Fruit fly (Drosophila melanogaster): ENCODE measurements around the gene CG42259.
A peak's percentile ranks its signal among the peaks of the same experiment; 100 is the strongest.

CG42259 gene

DNA sequence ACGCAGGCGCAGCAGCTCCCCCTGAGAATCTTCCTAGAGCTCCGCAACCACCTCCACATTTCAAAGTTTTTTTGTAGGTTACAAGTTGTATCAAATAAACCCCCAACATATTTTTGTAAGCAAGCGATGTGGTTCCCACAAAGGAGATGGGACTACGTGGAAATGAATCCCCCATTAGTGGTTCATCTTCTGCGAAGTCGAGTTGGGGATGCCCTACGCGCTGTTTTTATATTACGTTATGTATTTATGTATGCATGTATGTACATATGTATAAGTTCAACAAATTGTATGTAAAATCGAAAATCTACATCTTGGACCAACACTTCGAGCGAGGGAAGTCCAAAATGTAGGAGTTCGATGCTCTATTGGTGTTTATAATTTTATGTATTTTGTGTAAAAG is at the start of gene CG42259:
Gene CG42259, plus strand, starts transcription at position 301 of the 400 bp plus-strand sequence.
- TF ChIP-seq CG17801 (GFP tag; optimal IDR thresholded peaks at IDR 0.05; ENCODE audit: partially characterized antibody): no peak

DNA sequence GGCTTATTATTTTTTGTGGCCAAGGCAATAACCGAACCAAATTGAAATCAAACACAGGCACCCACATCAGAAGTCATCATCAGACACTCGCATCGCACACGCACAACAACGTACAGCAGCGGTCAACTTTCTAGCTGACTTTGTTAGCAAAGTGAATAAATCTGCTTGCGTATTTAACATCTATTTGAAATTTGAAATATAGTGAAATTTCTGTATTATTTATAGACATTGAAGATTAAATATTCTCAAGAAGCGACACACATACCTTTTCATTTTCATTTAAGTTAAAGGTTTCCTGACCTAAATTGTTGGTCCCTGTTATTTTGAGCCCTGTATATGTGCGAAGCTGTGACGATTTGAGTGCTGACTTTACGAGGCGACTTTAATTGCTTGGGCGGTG is 47.1 kb upstream of the CG42259 start:
- no peak for TF ChIP-seq CG17801 (GFP tag; optimal IDR thresholded peaks at IDR 0.05; ENCODE audit: partially characterized antibody)

DNA sequence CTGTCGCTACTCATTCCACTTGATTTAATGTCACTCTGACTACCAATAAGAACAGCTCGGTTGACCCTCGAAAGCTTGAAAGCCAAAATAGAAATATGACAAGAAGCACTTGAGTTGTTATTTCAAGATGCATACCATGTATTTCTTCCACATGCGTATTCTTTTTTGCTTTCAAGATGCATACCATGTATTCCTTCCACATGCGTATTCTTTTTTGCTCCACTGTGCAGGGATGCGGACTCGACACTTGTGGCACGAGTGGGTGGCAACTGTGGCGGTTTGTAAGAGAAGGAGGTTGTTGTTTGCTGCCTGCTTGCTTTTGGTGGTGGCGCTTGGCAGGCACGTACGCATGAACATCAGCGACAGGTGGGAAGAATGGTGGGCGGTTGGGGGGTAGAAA is 39.8 kb upstream of the CG42259 start:
- TF ChIP-seq CG17801 (GFP tag; optimal IDR thresholded peaks at IDR 0.05; ENCODE audit: partially characterized antibody): no peak

DNA sequence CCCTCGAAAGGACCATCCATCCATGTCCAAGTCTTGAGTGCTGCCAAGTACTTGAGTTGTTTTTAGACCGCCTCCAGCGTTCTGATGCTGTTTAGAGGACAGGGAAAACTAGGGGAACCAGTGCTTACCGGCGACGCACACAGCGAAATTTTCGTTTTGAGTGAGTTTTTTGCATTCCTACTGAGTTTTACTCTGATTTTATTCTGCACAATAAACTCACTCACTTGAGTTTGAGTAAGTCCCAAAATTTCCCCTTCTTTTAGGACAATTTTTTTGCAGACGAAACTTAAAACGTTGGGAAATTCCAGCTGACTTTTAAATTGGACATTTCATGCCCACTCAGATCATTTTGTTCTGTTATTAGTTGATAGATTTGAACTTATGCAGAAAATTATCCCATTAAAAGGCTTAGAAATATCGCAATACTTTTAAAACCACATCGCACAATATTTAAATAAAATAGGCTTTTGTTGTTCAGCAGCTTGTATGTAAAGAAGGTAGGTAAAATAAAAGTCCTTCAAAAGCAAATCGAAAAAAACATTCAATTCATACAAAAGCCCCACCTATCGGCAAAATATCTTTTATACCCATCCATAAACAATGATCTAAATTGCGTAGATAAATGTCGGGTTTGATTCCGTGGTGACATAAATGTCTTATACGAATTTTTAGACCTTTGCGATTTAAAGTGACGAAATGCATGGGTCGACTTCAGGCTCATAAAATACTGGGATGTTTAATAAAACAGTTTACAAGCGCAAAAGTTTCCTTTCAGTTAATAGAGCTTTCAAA is 36.4 kb upstream of the CG42259 start:
- TF ChIP-seq CG17801 (GFP tag; optimal IDR thresholded peaks at IDR 0.05; ENCODE audit: partially characterized antibody): no peak

DNA sequence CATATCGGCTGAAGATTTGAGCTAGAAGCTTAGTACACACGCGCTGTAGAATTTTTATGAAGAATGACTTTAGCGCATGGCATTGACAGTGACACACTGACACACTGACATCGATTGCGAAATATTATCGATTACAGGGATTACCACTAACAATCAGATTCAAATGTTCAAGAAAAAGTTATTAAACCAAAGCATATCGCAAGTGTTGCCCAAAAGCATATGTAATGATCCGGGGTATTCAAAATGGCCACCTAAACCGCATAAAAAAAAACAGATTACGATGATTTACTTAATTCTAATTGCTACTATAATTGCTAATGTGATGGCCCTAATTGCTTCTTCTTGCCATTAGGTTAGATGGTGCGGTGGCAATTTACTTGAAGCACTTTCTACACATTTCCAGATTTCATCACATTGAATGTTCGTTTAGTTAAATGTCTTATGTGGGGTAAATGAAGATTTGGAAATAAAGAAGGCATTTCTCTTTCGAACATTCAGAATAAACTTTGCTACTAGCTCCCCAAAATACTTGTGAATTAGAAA is 34.4 kb upstream of the CG42259 start, which contains the start of the genes TfIIA-S-2 and CG14631:
Gene TfIIA-S-2, minus strand, starts transcription at position 101 of the 543 bp plus-strand sequence.
Gene CG14631, plus strand, starts transcription at position 493 of the 543 bp plus-strand sequence.
- TF ChIP-seq CG17801 (GFP tag; optimal IDR thresholded peaks at IDR 0.05; ENCODE audit: partially characterized antibody): no peak

DNA sequence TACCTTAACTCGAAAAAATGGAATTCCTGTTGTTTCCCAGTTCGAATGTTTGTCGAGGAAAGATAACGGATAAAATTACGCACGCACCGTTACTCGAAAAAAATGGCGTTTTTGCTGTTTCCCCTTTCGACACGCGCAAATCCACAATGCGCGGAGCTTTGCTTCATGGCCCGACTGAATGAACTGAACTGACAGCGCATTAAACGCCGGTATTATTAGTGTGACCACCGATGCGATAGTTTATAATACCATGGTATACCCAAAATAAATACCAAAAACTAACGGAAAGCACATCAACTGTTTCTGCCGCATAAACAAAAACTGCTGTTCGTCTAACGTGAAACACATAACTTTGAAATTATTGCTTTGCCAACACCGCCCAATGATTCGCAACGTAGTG is 19.5 kb upstream of the CG42259 start, which contains the start of the genes CG32814, CG11638 and CG3021:
Gene CG32814, minus strand, starts transcription at position 190 of the 400 bp plus-strand sequence.
Gene CG11638, minus strand, starts transcription at position 193 of the 400 bp plus-strand sequence.
Gene CG3021, plus strand, starts transcription at position 281 of the 400 bp plus-strand sequence.
- TF ChIP-seq CG17801 (GFP tag; optimal IDR thresholded peaks at IDR 0.05; ENCODE audit: partially characterized antibody): peak; percentile 63

DNA sequence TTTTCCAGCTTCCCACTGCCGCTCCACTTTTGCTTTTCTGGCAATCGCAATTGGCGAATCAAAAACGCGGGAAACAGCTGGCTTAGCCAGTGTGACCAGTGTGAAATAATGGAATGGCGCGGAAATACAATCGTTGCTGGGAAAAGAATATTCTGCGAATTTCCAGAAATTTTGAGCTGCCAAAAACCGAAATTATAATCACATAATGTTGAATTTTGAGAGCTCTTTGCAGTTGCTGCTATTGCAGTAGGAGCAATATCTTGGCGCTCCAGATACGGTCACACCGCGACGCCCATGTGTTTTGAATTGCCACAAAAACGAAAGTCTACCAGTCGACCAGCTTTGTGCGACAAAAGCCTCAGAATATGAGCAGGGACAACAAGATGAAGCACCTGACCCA is 15.5 kb upstream of the CG42259 start, which contains the start of the genes Cdc45 and Rpp21:
Gene Cdc45, minus strand, starts transcription at position 79 of the 400 bp plus-strand sequence.
Gene Rpp21, plus strand, starts transcription at position 281 of the 400 bp plus-strand sequence.
- peak; percentile 13 for TF ChIP-seq CG17801 (GFP tag; optimal IDR thresholded peaks at IDR 0.05; ENCODE audit: partially characterized antibody)

DNA sequence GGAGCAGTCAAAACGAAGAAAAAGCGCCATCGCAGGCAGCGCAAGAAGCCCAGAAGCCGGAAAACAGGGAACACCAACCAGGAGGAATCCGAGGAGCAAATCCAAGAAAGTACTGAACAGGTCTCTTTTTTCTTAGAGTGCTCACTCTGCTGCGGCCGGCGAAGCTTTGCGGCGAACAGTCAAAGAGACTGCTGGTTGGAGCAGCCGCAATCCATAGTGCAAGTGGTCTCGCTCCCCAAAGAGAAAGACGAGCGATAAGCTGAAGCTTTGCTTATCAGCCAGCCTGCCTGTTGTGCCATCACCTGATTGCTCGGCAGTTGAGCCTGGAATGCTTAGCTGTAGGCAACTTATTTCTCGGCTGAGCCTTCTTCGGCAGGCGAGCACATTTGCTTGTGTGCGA is 14.8 kb upstream of the CG42259 start, which contains the start of gene CG14630:
Gene CG14630, plus strand, starts transcription at position 301 of the 400 bp plus-strand sequence.
- no peak for TF ChIP-seq CG17801 (GFP tag; optimal IDR thresholded peaks at IDR 0.05; ENCODE audit: partially characterized antibody)

DNA sequence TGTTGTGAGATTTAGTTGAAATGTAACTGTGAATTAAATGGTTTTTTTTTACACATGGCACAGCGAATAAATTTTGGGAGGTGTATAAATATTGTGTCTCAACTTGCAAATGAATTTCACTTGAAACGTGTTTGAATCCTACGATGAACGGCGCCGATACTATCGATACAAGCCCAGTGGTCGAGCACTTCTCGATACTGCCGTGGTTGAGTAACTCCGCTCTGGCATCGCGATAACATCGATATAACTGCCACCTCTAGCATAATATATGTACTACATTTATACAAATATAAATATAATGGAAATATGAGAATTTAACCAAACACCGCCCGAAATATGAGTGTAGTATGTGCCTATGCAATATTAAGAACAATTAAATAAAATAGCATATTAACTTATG is 13.0 kb upstream of the CG42259 start:
- TF ChIP-seq CG17801 (GFP tag; optimal IDR thresholded peaks at IDR 0.05; ENCODE audit: partially characterized antibody): peak; percentile 22

DNA sequence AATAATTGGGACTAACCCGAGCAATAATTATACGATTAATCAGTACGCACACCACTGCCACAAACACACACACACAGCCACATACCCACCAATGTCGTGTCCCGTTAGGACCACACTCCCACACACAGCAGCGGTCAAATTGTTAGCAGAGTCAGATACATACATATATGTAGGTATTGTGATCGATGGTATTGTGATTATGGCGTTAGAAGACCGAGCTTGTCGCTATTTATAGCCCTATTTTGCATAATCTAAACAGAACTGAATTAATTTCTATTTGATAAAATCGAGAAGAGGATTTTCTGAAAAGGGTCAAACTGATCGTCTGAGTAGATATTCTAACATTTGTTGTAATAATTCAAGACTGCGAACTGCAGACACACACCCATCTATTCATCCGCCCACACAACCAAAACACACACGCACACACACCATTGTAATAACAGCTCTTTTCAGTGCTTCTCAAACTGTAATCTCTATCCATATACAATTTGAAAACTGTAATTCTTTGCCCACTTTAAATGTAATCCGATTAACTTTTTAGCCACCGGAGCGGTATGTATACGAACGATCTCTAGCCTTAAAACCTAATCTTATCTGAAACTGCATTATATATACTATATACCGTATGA is 4.5 kb upstream of the CG42259 start:
- no peak for TF ChIP-seq CG17801 (GFP tag; optimal IDR thresholded peaks at IDR 0.05; ENCODE audit: partially characterized antibody)

DNA sequence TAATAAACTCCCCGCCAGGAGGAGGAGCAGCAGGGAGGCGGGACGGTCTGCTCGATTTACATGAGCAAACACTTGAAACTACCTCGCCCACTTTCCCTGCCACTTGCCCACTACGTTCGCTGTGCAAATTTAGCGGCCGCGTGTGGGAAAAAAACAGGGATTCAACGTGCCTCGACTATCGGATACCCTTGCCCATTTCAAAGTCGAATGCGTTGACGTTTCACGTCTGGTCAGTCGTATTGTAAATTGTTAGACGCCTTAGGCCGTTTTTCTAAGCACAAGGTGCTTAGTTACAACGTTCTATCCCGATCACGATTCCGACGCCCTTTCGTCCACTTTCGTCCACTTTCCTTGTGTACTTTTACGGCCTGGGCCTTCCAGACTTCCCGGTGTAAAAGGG is 1.7 kb downstream of the CG42259 start:
- TF ChIP-seq CG17801 (GFP tag; optimal IDR thresholded peaks at IDR 0.05; ENCODE audit: partially characterized antibody): no peak

DNA sequence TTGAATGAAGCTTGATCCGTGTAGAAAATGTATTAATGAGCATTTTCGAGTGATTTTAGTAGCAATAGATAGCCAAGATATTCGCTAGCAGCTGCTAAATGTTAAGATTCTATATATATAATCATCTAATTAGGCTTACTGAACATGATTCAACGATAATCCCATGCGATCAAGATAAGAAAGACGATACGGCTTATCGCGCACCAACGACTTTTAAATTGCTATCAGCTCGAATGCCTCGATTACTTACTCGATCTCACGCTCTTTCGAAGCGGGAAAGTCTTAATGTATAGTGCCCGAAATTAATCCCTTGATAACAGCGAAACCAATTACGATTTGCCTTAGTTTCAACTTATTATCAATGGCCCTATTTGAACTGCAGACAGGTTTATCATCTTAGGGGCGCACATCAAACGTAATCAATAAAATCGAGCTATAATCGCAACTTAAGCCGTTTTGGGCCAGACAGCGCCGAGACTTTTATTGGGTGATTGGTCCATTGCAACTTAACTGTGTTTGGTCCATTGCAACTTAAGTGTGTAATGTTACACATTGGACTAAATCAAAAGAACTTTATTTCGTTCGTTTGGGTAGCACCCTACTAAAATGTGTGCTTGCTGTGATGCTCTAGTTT is 4.7 kb downstream of the CG42259 start:
- TF ChIP-seq CG17801 (GFP tag; optimal IDR thresholded peaks at IDR 0.05; ENCODE audit: partially characterized antibody): no peak

DNA sequence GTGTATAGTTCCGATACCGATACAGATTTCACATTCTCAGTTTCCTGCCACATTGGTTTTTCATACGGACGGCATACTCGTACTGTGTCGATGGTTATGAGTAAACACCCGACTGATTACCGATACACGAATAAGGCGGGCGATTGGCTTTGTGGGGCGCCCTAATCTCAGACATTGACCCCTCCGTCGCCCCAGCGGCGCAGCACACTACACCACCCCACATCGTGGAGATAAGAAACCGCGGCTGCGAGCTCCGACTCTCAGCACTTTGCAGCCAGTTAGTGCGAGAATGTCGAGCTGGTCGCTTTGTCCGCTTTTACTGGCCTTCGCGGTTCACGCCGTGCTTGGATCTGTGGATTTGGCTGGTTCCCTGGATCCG is 5.2 kb downstream of the CG42259 start, which contains the start of gene CG14629:
Gene CG14629, plus strand, starts transcription at position 275 of the 379 bp plus-strand sequence.
- TF ChIP-seq CG17801 (GFP tag; optimal IDR thresholded peaks at IDR 0.05; ENCODE audit: partially characterized antibody): no peak

DNA sequence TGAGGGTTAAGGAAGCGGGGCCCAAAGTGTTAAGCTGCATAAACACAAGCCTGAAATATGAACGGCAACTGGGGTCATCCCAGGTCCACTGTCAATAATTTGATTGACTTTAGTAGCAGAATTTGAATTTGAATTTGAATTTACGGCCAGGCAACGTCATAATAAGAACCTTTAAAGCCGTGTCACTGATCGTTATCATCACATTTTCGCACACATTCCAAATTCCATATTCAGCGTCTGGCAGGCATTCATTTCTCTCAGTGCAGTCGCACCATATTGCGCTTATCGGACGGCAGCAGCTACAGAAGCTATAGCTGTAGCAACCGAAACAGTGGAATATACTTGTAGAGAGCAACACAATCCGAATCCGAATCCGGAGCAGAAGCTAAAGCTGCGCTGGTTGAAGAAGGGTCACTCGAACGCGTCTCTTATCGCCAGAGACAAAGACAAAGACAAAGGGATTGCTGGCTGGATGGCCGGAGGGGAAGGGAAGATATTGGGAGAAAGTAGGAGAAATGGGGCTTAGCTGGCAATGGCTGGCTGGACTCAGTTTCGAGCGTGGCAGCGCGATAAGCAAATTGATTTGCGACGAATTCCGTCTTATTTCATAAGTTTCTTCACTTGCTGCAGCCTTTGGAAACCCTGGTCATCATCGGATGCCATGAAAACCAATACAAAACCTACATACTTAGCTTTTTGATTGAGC is 6.8 kb downstream of the CG42259 start:
- TF ChIP-seq CG17801 (GFP tag; optimal IDR thresholded peaks at IDR 0.05; ENCODE audit: partially characterized antibody): no peak

All from ovary, adult (tissue).